Fruit fly (Drosophila melanogaster): ENCODE results near the gene CG4709.

DNA sequence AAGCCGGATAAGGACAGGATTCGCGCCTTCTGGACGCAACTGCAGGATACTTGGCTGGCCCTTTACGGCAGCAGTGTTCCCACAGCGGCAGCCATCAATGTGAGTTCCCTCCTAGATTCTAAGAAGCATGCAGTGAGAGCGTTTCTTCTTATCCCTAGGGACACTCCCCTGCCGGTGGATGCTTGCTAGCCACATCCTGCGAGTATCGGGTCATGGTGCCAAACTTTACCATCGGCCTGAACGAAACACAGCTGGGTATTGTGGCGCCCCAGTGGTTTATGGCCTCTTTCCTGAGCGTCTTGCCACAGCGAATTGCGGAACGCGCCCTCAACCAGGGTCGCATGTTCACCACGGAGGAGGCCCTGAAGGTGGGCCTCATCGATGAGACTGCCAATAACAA, 34.9 kb upstream of the CG4709 start:
- no peak for TF ChIP-seq CTCF (optimal IDR thresholded peaks at IDR 0.05)
- TF ChIP-seq CG8478 (optimal IDR thresholded peaks at IDR 0.05), result no peak

All from S2 (cell line).